Fruit fly (Drosophila melanogaster) whole organism, embryonic: ENCODE data around the gene kibra.

Experiments
- CG10979 ChIP-seq: fragments of 200-800 bp; sonication (Bioruptor generic); optimal IDR thresholded peaks from 2 replicates; lab custom pipeline; 2018; ENCODE audit warnings: missing biosample characterization, mild to moderate bottlenecking, missing genetic modification characterization, moderate library complexity
- CG11504 ChIP-seq: fragments of 200-800 bp; sonication (Bioruptor generic); optimal IDR thresholded peaks from 3 replicates; lab custom pipeline; 2019; ENCODE audit warnings: missing biosample characterization, mild to moderate bottlenecking, missing genetic modification characterization, moderate library complexity
- CG11695 ChIP-seq: fragments of 200-800 bp; sonication (Bioruptor generic); IDR thresholded peaks from 3 replicates; pipeline ENCODE4 v1.3.6; 2022; ENCODE audit warnings: missing biosample characterization, missing genetic modification characterization
- CG12942 ChIP-seq: fragments of 200-800 bp; sonication (Bioruptor generic); optimal IDR thresholded peaks from 3 replicates; lab custom pipeline; 2016; ENCODE audit warnings: missing biosample characterization, missing genetic modification characterization
- CG13123 ChIP-seq: fragments of 200-800 bp; sonication (Bioruptor generic); optimal IDR thresholded peaks from 2 replicates; lab custom pipeline; 2016; ENCODE audit warnings: missing biosample characterization, missing genetic modification characterization
- CG14014 ChIP-seq: fragments of 200-800 bp; sonication (Bioruptor generic); IDR thresholded peaks from 2 replicates; pipeline ENCODE4 v1.3.6; 2022; ENCODE audit warnings: missing biosample characterization, missing genetic modification characterization
- CG1602 ChIP-seq: fragments of 200-800 bp; sonication (Bioruptor generic); optimal IDR thresholded peaks from 3 replicates; lab custom pipeline; 2016; ENCODE audit warnings: missing biosample characterization, missing genetic modification characterization
- CG16815 ChIP-seq: fragments of 200-800 bp; sonication (Bioruptor generic); optimal IDR thresholded peaks from 3 replicates; lab custom pipeline; 2017; ENCODE audit warnings: missing biosample characterization, mild to moderate bottlenecking, missing genetic modification characterization
- CG17802 ChIP-seq: fragments of 200-800 bp; sonication (Bioruptor generic); optimal IDR thresholded peaks from 2 replicates; lab custom pipeline; 2018; ENCODE audit warnings: missing biosample characterization, mild to moderate bottlenecking, missing genetic modification characterization, moderate library complexity
- CG18262 ChIP-seq: fragments of 200-800 bp; optimal IDR thresholded peaks from 3 replicates; lab custom pipeline; 2019; ENCODE audit warnings: missing biosample characterization, mild to moderate bottlenecking, missing genetic modification characterization, moderate library complexity
- CG2129 ChIP-seq: fragments of 200-800 bp; sonication (Bioruptor generic); IDR thresholded peaks from 2 replicates; pipeline ENCODE4 v1.3.6; 2022; ENCODE audit warnings: missing biosample characterization, missing genetic modification characterization; ENCODE audit not compliant: partially characterized antibody
- CG33557 ChIP-seq: fragments of 200-800 bp; sonication (Bioruptor generic); optimal IDR thresholded peaks from 2 replicates; lab custom pipeline; 2019; ENCODE audit warnings: missing biosample characterization, mild to moderate bottlenecking, missing genetic modification characterization, moderate library complexity
- CG4707 ChIP-seq: fragments of 200-800 bp; sonication (Bioruptor generic); optimal IDR thresholded peaks from 2 replicates; lab custom pipeline; 2018; ENCODE audit warnings: missing biosample characterization, mild to moderate bottlenecking, missing genetic modification characterization, moderate library complexity
- CG5245 ChIP-seq: fragments of 200-800 bp; sonication (Bioruptor generic); optimal IDR thresholded peaks from 3 replicates; lab custom pipeline; 2016; ENCODE audit warnings: missing biosample characterization, missing genetic modification characterization
- CG6791 ChIP-seq: fragments of 200-800 bp; sonication (Bioruptor generic); IDR thresholded peaks from 3 replicates; pipeline ENCODE4 v1.3.6; 2022; ENCODE audit warnings: missing biosample characterization, missing genetic modification characterization; ENCODE audit not compliant: partially characterized antibody
- CG9437 ChIP-seq: fragments of 200-800 bp; sonication (Bioruptor generic); optimal IDR thresholded peaks from 2 replicates; lab custom pipeline; 2018; ENCODE audit warnings: missing biosample characterization, mild to moderate bottlenecking, missing genetic modification characterization
- CHES-1-like ChIP-seq: fragments of 200-800 bp; sonication (Bioruptor generic); optimal IDR thresholded peaks from 2 replicates; lab custom pipeline; 2016; ENCODE audit warnings: missing biosample characterization, missing genetic modification characterization
- CoRest ChIP-seq: fragments of 200-800 bp; sonication (Bioruptor generic); optimal IDR thresholded peaks from 3 replicates; lab custom pipeline; 2018; ENCODE audit warnings: missing biosample characterization, mild to moderate bottlenecking, missing genetic modification characterization, moderate library complexity
- Hr51 ChIP-seq, 2 experiments: fragments of 200-800 bp; sonication (Bioruptor generic); optimal IDR thresholded peaks; 2 replicates in 1 of 2; 3 replicates in 1 of 2; lab custom pipeline; 2016 to 2018; ENCODE audit warnings: missing biosample characterization in 2 of 2, missing genetic modification characterization in 2 of 2, mild to moderate bottlenecking in 1 of 2, moderate library complexity in 1 of 2
- Hsf ChIP-seq: fragments of 200-800 bp; sonication (Bioruptor generic); optimal IDR thresholded peaks from 3 replicates; lab custom pipeline; 2016; ENCODE audit warnings: missing biosample characterization, missing genetic modification characterization
- Jarid2 ChIP-seq: fragments of 200-800 bp; sonication (Bioruptor generic); optimal IDR thresholded peaks from 3 replicates; lab custom pipeline; 2017; ENCODE audit warnings: mild to moderate bottlenecking, missing biosample characterization, missing genetic modification reagents, missing genetic modification characterization
- Med ChIP-seq: fragments of 200-800 bp; sonication (Bioruptor generic); peaks from one replicate; lab custom pipeline; 2016; ENCODE audit warnings: missing biosample characterization, missing genetic modification characterization, mild to moderate bottlenecking, inconsistent platforms, moderate library complexity
- NC2α ChIP-seq: fragments of 200-800 bp; sonication (Bioruptor generic); optimal IDR thresholded peaks from 2 replicates; lab custom pipeline; 2016; ENCODE audit warnings: missing biosample characterization, missing genetic modification characterization
- Opbp ChIP-seq: fragments of 200-800 bp; sonication (Bioruptor generic); IDR thresholded peaks from 3 replicates; pipeline ENCODE4 v1.3.6; 2022; ENCODE audit warnings: missing biosample characterization, missing genetic modification characterization; ENCODE audit not compliant: partially characterized antibody
- PHDP ChIP-seq: fragments of 200-800 bp; sonication (Bioruptor generic); optimal IDR thresholded peaks from 3 replicates; lab custom pipeline; 2018; ENCODE audit warnings: missing biosample characterization, mild to moderate bottlenecking, missing genetic modification characterization, moderate library complexity
- Pdp1 ChIP-seq, 2 experiments: fragments of 200-800 bp; sonication (Bioruptor generic); optimal IDR thresholded peaks; 3 replicates each; lab custom pipeline; 2016; ENCODE audit warnings: missing biosample characterization in 2 of 2, missing genetic modification characterization in 2 of 2, mild to moderate bottlenecking in 1 of 2, moderate library complexity in 1 of 2
- Six4 ChIP-seq: fragments of 200-800 bp; sonication (Bioruptor generic); optimal IDR thresholded peaks from 2 replicates; lab custom pipeline; 2016; ENCODE audit warnings: missing biosample characterization, missing genetic modification characterization
- Spps ChIP-seq: fragments of 200-800 bp; sonication (Bioruptor generic); optimal IDR thresholded peaks from 2 replicates; lab custom pipeline; 2018; ENCODE audit warnings: missing biosample characterization, mild to moderate bottlenecking, missing genetic modification characterization
- Ssrp ChIP-seq: fragments of 200-800 bp; sonication (Bioruptor generic); optimal IDR thresholded peaks from 2 replicates; lab custom pipeline; 2018; ENCODE audit warnings: missing biosample characterization, mild to moderate bottlenecking, missing genetic modification characterization, moderate library complexity
- Xbp1 ChIP-seq: fragments of 200-800 bp; sonication (Bioruptor generic); optimal IDR thresholded peaks from 3 replicates; lab custom pipeline; 2016; ENCODE audit warnings: missing biosample characterization, mild to moderate bottlenecking, missing genetic modification characterization
- ara ChIP-seq: fragments of 200-800 bp; sonication (Bioruptor generic); IDR thresholded peaks from 2 replicates; pipeline ENCODE4 v1.3.6; 2022; ENCODE audit warnings: missing biosample characterization, missing genetic modification characterization
- bsh ChIP-seq, 2 experiments: fragments of 200-800 bp; sonication (Bioruptor generic); optimal IDR thresholded peaks; 2 replicates each; lab custom pipeline; 2017 to 2018; ENCODE audit warnings: mild to moderate bottlenecking in 2 of 2, missing biosample characterization in 2 of 2, missing genetic modification characterization in 2 of 2, moderate library complexity in 1 of 2
- caup ChIP-seq: fragments of 200-800 bp; sonication (Bioruptor generic); optimal IDR thresholded peaks from 3 replicates; lab custom pipeline; 2017; ENCODE audit warnings: missing biosample characterization, mild to moderate bottlenecking, missing genetic modification characterization, moderate library complexity; ENCODE audit not compliant: severe bottlenecking
- cg ChIP-seq: fragments of 200-800 bp; sonication (Bioruptor generic); optimal IDR thresholded peaks from 3 replicates; lab custom pipeline; 2019; ENCODE audit warnings: missing biosample characterization, mild to moderate bottlenecking, missing genetic modification characterization, moderate library complexity
- chif ChIP-seq, 2 experiments: fragments of 200-800 bp; sonication (Bioruptor generic); optimal IDR thresholded peaks; 3 replicates each; lab custom pipeline; 2016; ENCODE audit warnings: missing biosample characterization in 2 of 2, missing genetic modification characterization in 2 of 2
- da ChIP-seq: fragments of 200-800 bp; sonication (Bioruptor generic); optimal IDR thresholded peaks from 2 replicates; lab custom pipeline; 2016; ENCODE audit warnings: missing biosample characterization, missing genetic modification characterization
- ewg ChIP-seq: fragments of 200-800 bp; sonication (Bioruptor generic); optimal IDR thresholded peaks from 3 replicates; lab custom pipeline; 2017; ENCODE audit warnings: mild to moderate bottlenecking, missing biosample characterization, missing genetic modification reagents, missing genetic modification characterization
- gce ChIP-seq: fragments of 200-800 bp; sonication (Bioruptor generic); IDR thresholded peaks from 3 replicates; pipeline ENCODE4 v1.3.6; 2022; ENCODE audit warnings: missing biosample characterization, missing genetic modification characterization
- lilli ChIP-seq: fragments of 200-800 bp; sonication (Bioruptor generic); optimal IDR thresholded peaks from 3 replicates; lab custom pipeline; 2016; ENCODE audit warnings: missing biosample characterization, missing genetic modification characterization
- lov ChIP-seq, 2 experiments: fragments of 200-800 bp in 1 of 2; fragments of >200 bp in 1 of 2; sonication (Bioruptor generic) in 1 of 2; IDR thresholded peaks in 1 of 2; optimal IDR thresholded peaks in 1 of 2; 2 replicates in 1 of 2; 3 replicates in 1 of 2; pipeline versions ENCODE4 v1.3.6 to Lab custom; 2017 to 2022; ENCODE audit warnings: missing biosample characterization in 1 of 2, missing genetic modification characterization in 1 of 2
- luna ChIP-seq: fragments of 200-800 bp; sonication (Bioruptor generic); optimal IDR thresholded peaks from 2 replicates; lab custom pipeline; 2016; ENCODE audit warnings: missing biosample characterization, missing genetic modification characterization
- nerfin-1 ChIP-seq: fragments of 200-800 bp; sonication (Bioruptor generic); optimal IDR thresholded peaks from 3 replicates; lab custom pipeline; 2019; ENCODE audit warnings: missing biosample characterization, mild to moderate bottlenecking, missing genetic modification characterization, moderate library complexity
- rib ChIP-seq: fragments of 200-800 bp; sonication (Bioruptor generic); IDR thresholded peaks from 2 replicates; pipeline ENCODE4 v1.3.6; 2022; ENCODE audit warnings: missing biosample characterization, missing genetic modification characterization
- row ChIP-seq: fragments of 200-800 bp; sonication (Bioruptor generic); IDR thresholded peaks from 3 replicates; pipeline ENCODE4 v1.3.6; 2022; ENCODE audit warnings: missing biosample characterization, missing genetic modification characterization
- shn ChIP-seq: fragments of 200-800 bp; sonication (Bioruptor generic); optimal IDR thresholded peaks from 3 replicates; lab custom pipeline; 2016; ENCODE audit warnings: missing biosample characterization, missing genetic modification characterization
- tio ChIP-seq: fragments of 200-800 bp; sonication (Bioruptor generic); optimal IDR thresholded peaks from 2 replicates; lab custom pipeline; 2017; ENCODE audit warnings: missing biosample characterization, missing genetic modification characterization, inconsistent platforms
- trem ChIP-seq: fragments of 200-800 bp; optimal IDR thresholded peaks from 3 replicates; lab custom pipeline; 2019; ENCODE audit warnings: missing biosample characterization, mild to moderate bottlenecking, missing genetic modification characterization, moderate library complexity

Gene kibra

DNA sequence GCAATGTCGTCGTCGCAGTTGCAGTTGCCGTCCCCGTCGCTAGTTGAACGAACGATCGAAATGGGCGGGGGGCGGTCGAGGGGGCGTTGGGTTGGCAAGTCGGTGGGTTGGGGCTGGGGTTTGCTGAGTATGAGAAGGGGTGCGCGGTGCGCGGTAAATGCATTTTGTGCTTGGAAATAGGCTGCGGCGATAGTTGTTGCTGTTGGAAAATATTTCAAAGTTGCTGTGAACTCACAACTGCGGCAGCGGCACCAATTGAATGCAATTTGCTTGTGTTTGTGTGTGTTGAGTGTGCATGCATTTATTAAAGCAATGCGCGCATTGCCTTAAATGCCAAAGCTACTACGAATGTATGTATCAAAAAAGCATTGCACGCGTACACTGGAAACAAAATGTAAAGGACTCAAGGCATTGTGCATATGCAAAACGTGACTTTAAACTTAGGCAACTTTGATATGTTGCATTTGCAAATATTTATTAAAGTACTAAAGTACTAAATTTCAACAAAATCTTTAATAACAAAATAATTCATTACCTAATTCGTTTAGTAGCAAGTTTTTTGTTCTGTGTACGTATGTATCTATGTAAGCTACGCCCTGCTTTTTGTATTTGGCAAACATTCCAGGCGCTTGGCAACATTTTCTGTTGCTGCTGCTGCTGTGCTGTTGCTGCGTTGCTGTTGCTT is 9.0 kb downstream of the kibra start (continued):
- TF ChIP-seq CG14014 (peak; percentile 33; the same call in 1 of the 2 replicates), Ssrp (tag; lab: Kevin White, UChicago) (peak; percentile 63), CG1602 (GFP tag; lab: Kevin White, UChicago) (peak; percentile 30), CG4707 (GFP tag; lab: Kevin White, UChicago) (peak; percentile 37), Xbp1 (GFP tag; lab: Kevin White, UChicago) (peak; percentile 34), chif (GFP tag; optimal IDR thresholded peaks at IDR 0.05; lab: Kevin White, UChicago) (peak in 1 of 2 experiments; percentile 66), CG5245 (GFP tag; lab: Kevin White, UChicago) (no peak), Jarid2 (GFP tag; lab: Kevin White, UChicago) (no peak), CHES-1-like (GFP tag; lab: Kevin White, UChicago) (no peak), CG33557 (GFP tag; lab: Kevin White, UChicago) (peak; percentile 9), Six4 (no peak), luna (GFP tag; lab: Kevin White, UChicago) (no peak), shn (GFP tag; lab: Kevin White, UChicago) (peak; percentile 19), ewg (peak; percentile 58), CG18262 (tag; lab: Kevin White, UChicago) (peak; percentile 51), Spps (tag; lab: Kevin White, UChicago) (peak; percentile 60), caup (GFP tag; lab: Kevin White, UChicago) (no peak), CG17802 (tag; lab: Kevin White, UChicago) (no peak), ara (GFP tag; lab: Robert Waterston, UW) (peak; percentile 49; the same call in 1 of the 2 replicates), bsh (GFP tag; optimal IDR thresholded peaks at IDR 0.05; lab: Kevin White, UChicago) (peak; percentile 82 to 93), tio (peak; percentile 15), CoRest (peak; percentile 49), CG11504 (peak; percentile 79), da (GFP tag; lab: Kevin White, UChicago) (no peak), gce (peak; percentile 35; the same call in 1 of the 3 replicates), Opbp (GFP tag; lab: Robert Waterston, UW) (peak; percentile 55; the same call in 1 of the 3 replicates), cg (GFP tag; lab: Kevin White, UChicago) (peak; percentile 47), lov (optimal IDR thresholded peaks at IDR 0.05; lab: Kevin White, UChicago) (no peak), lov (GFP tag; IDR thresholded peaks at IDR 0.05; lab: Robert Waterston, UW) (no peak), CG9437 (GFP tag; lab: Kevin White, UChicago) (peak; percentile 25), CG2129 (GFP tag; lab: Robert Waterston, UW) (no peak), row (0 out of 3 replicates have a peak, but pooled peaks have one; percentile 26), Hsf (peak; percentile 45), rib (GFP tag; lab: Robert Waterston, UW) (peak; percentile 80), Pdp1 (GFP tag; optimal IDR thresholded peaks at IDR 0.05; lab: Kevin White, UChicago) (peak; percentile 5 to 44), Hr51 (GFP tag; optimal IDR thresholded peaks at IDR 0.05; lab: Kevin White, UChicago) (peak in 1 of 2 experiments; percentile 50), CG11695 (GFP tag; lab: Robert Waterston, UW) (peak; percentile 8; the same call in 1 of the 3 replicates), Med (GFP tag; lab: Kevin White, UChicago) (peak; percentile 84), CG6791 (GFP tag; lab: Robert Waterston, UW) (0 out of 3 replicates have a peak, but pooled peaks have one; percentile 37), CG10979 (tag; lab: Kevin White, UChicago) (peak; percentile 75), lilli (peak; percentile 19), NC2α (GFP tag; lab: Kevin White, UChicago) (no peak), CG12942 (GFP tag; lab: Kevin White, UChicago) (peak; percentile 18), PHDP (tag; lab: Kevin White, UChicago) (peak; percentile 45), CG16815 (GFP tag; lab: Kevin White, UChicago) (peak; percentile 9), nerfin-1 (peak; percentile 36), trem (tag; lab: Kevin White, UChicago) (peak; percentile 62), CG13123 (GFP tag; lab: Kevin White, UChicago) (no peak)
